Fruit fly (Drosophila melanogaster) whole organism, embryonic: Measurements from ENCODE around the gene CG3529.

Experiments
- Atf3 ChIP-seq: fragments of 200-800 bp; sonication (Bioruptor generic); optimal IDR thresholded peaks from 3 replicates; lab custom pipeline; 2016; ENCODE audit warnings: missing biosample characterization, missing genetic modification characterization
- Awh ChIP-seq: fragments of 200-800 bp; sonication (Bioruptor generic); IDR thresholded peaks from 2 replicates; pipeline ENCODE4, ENCODE4 v1.3.6; 2022; ENCODE audit warnings: missing biosample characterization, missing genetic modification characterization
- Bgb ChIP-seq: fragments of 200-800 bp; sonication (Bioruptor generic); IDR thresholded peaks from 2 replicates; pipeline ENCODE4 v1.3.6; 2022; ENCODE audit warnings: missing biosample characterization, missing genetic modification characterization; ENCODE audit not compliant: partially characterized antibody
- CG11085 ChIP-seq: fragments of 200-800 bp; sonication (Bioruptor generic); IDR thresholded peaks from 2 replicates; pipeline ENCODE4 v1.3.6; 2022; ENCODE audit warnings: missing biosample characterization, missing genetic modification characterization
- CG11560 ChIP-seq: fragments of 200-800 bp; sonication (Bioruptor generic); IDR thresholded peaks from 3 replicates; pipeline ENCODE4 v1.3.6; 2022; ENCODE audit warnings: missing biosample characterization, missing genetic modification characterization
- CG12659 ChIP-seq: fragments of 200-800 bp; sonication (Bioruptor generic); optimal IDR thresholded peaks from 3 replicates; lab custom pipeline; 2017; ENCODE audit warnings: mild to moderate bottlenecking, missing biosample characterization, missing genetic modification reagents, missing genetic modification characterization
- CG14667 ChIP-seq: fragments of 200-800 bp; sonication (Bioruptor generic); IDR thresholded peaks from 2 replicates; pipeline ENCODE4 v1.3.6; 2022; ENCODE audit warnings: missing biosample characterization, missing genetic modification characterization
- CG14710 ChIP-seq: fragments of 200-800 bp; sonication (Bioruptor generic); optimal IDR thresholded peaks from 3 replicates; lab custom pipeline; 2019; ENCODE audit warnings: missing biosample characterization, mild to moderate bottlenecking, missing genetic modification characterization, moderate library complexity
- CG15514 ChIP-seq: fragments of 200-800 bp; sonication (Bioruptor generic); optimal IDR thresholded peaks from 3 replicates; lab custom pipeline; 2017; ENCODE audit warnings: missing biosample characterization, missing genetic modification characterization, mild to moderate bottlenecking, moderate library complexity, missing genetic modification reagents
- CG32767 ChIP-seq: fragments of 200-800 bp; sonication (Bioruptor generic); IDR thresholded peaks from 2 replicates; pipeline ENCODE4 v1.3.6; 2022; ENCODE audit warnings: missing biosample characterization, missing genetic modification characterization
- CG5180 ChIP-seq: fragments of 200-800 bp; sonication (Bioruptor generic); optimal IDR thresholded peaks from 3 replicates; lab custom pipeline; 2017; ENCODE audit warnings: missing biosample characterization, missing genetic modification characterization, mild to moderate bottlenecking, moderate library complexity, missing genetic modification reagents
- CG8089 ChIP-seq: fragments of 200-800 bp; sonication (Bioruptor generic); optimal IDR thresholded peaks from 3 replicates; lab custom pipeline; 2016; ENCODE audit warnings: missing biosample characterization, missing genetic modification characterization
- CG9437 ChIP-seq: fragments of 200-800 bp; sonication (Bioruptor generic); optimal IDR thresholded peaks from 2 replicates; lab custom pipeline; 2018; ENCODE audit warnings: missing biosample characterization, mild to moderate bottlenecking, missing genetic modification characterization
- CG9727 ChIP-seq: fragments of 200-800 bp; sonication (Bioruptor generic); optimal IDR thresholded peaks from 3 replicates; lab custom pipeline; 2017; ENCODE audit warnings: missing biosample characterization, mild to moderate bottlenecking, missing genetic modification characterization
- CrebB ChIP-seq: fragments of 200-800 bp; sonication (Bioruptor generic); optimal IDR thresholded peaks from 3 replicates; lab custom pipeline; 2018; ENCODE audit warnings: missing biosample characterization, mild to moderate bottlenecking, missing genetic modification characterization
- D ChIP-seq, 2 experiments: fragments of 200-800 bp in 1 of 2; fragments of >200 bp in 1 of 2; sonication (Bioruptor generic) in 1 of 2; optimal IDR thresholded peaks; 2 replicates in 1 of 2; 3 replicates in 1 of 2; lab custom pipeline; 2017; ENCODE audit warnings: mild to moderate bottlenecking in 1 of 2, missing biosample characterization in 1 of 2, missing genetic modification characterization in 1 of 2, missing genetic modification reagents in 1 of 2
- Dek ChIP-seq: fragments of 200-800 bp; sonication (Bioruptor generic); optimal IDR thresholded peaks from 3 replicates; lab custom pipeline; 2019; ENCODE audit warnings: missing biosample characterization, mild to moderate bottlenecking, missing genetic modification characterization, moderate library complexity
- Dll ChIP-seq: fragments of 200-800 bp; sonication (Bioruptor generic); IDR thresholded peaks from 4 replicates; pipeline ENCODE4 v1.3.6; 2022; ENCODE audit warnings: missing biosample characterization, missing genetic modification characterization; ENCODE audit not compliant: partially characterized antibody
- Drgx ChIP-seq: fragments of 200-800 bp; sonication (Bioruptor generic); IDR thresholded peaks from 2 replicates; pipeline ENCODE4 v1.3.6; 2022; ENCODE audit warnings: missing biosample characterization, missing genetic modification characterization
- Eip74EF ChIP-seq, 2 experiments: fragments of 200-800 bp in 1 of 2; fragments of >200 bp in 1 of 2; sonication (Bioruptor generic) in 1 of 2; optimal IDR thresholded peaks; 2 replicates each; lab custom pipeline; 2017 to 2019; ENCODE audit warnings: missing biosample characterization in 2 of 2, missing genetic modification characterization in 2 of 2, mild to moderate bottlenecking in 1 of 2, moderate library complexity in 1 of 2
- H2.0 ChIP-seq: fragments of 200-800 bp; sonication (Bioruptor generic); IDR thresholded peaks from 2 replicates; pipeline ENCODE4 v1.3.6; 2022; ENCODE audit warnings: missing biosample characterization, missing genetic modification characterization
- Nf-YB ChIP-seq: fragments of 200-800 bp; sonication (Bioruptor generic); optimal IDR thresholded peaks from 3 replicates; lab custom pipeline; 2019; ENCODE audit warnings: missing biosample characterization, mild to moderate bottlenecking, missing genetic modification characterization, moderate library complexity
- NfI ChIP-seq: fragments of 200-800 bp; sonication (Bioruptor generic); optimal IDR thresholded peaks from 3 replicates; lab custom pipeline; 2018; ENCODE audit warnings: missing biosample characterization, mild to moderate bottlenecking, missing genetic modification characterization, moderate library complexity
- Opbp ChIP-seq: fragments of 200-800 bp; sonication (Bioruptor generic); IDR thresholded peaks from 3 replicates; pipeline ENCODE4 v1.3.6; 2022; ENCODE audit warnings: missing biosample characterization, missing genetic modification characterization; ENCODE audit not compliant: partially characterized antibody
- Optix ChIP-seq: fragments of 200-800 bp; sonication (Bioruptor generic); IDR thresholded peaks from 3 replicates; pipeline ENCODE4 v1.3.6; 2022; ENCODE audit warnings: missing biosample characterization, missing genetic modification characterization
- Scr ChIP-seq: fragments of 200-800 bp; sonication (Bioruptor generic); IDR thresholded peaks from 2 replicates; pipeline ENCODE4 v1.3.6; 2022; ENCODE audit warnings: missing biosample characterization, missing genetic modification characterization; ENCODE audit not compliant: partially characterized antibody
- Sin3A ChIP-seq: fragments of >200 bp; optimal IDR thresholded peaks from 2 replicates; lab custom pipeline; 2018
- abd-A ChIP-seq: fragments of 200-800 bp; sonication (Bioruptor generic); optimal IDR thresholded peaks from 3 replicates; lab custom pipeline; 2019; ENCODE audit warnings: missing biosample characterization, mild to moderate bottlenecking, missing genetic modification characterization, moderate library complexity
- bowl ChIP-seq: fragments of 200-800 bp; sonication (Bioruptor generic); IDR thresholded peaks from 2 replicates; pipeline ENCODE4 v1.3.6; 2022; ENCODE audit warnings: missing biosample characterization, missing genetic modification characterization
- btn ChIP-seq: fragments of 200-800 bp; sonication (Bioruptor generic); optimal IDR thresholded peaks from 2 replicates; lab custom pipeline; 2016; ENCODE audit warnings: missing biosample characterization, missing genetic modification characterization
- chm ChIP-seq: fragments of 200-800 bp; sonication (Bioruptor generic); IDR thresholded peaks from 2 replicates; pipeline ENCODE4 v1.3.6; 2022; ENCODE audit warnings: missing biosample characterization, missing genetic modification characterization
- crc ChIP-seq: fragments of 200-800 bp; sonication (Bioruptor generic); optimal IDR thresholded peaks from 2 replicates; lab custom pipeline; 2016; ENCODE audit warnings: missing biosample characterization, missing genetic modification characterization
- dysf ChIP-seq: fragments of 200-800 bp; sonication (Bioruptor generic); IDR thresholded peaks from 3 replicates; pipeline ENCODE4 v1.3.6; 2022; ENCODE audit warnings: missing biosample characterization, missing genetic modification characterization
- ems ChIP-seq: fragments of 200-800 bp; sonication (Bioruptor generic); optimal IDR thresholded peaks from 3 replicates; lab custom pipeline; 2016; ENCODE audit warnings: missing biosample characterization, missing genetic modification characterization
- fd3F ChIP-seq: fragments of 200-800 bp; sonication (Bioruptor generic); optimal IDR thresholded peaks from 2 replicates; lab custom pipeline; 2018; ENCODE audit warnings: missing biosample characterization, mild to moderate bottlenecking, missing genetic modification characterization, moderate library complexity
- gce ChIP-seq: fragments of 200-800 bp; sonication (Bioruptor generic); IDR thresholded peaks from 3 replicates; pipeline ENCODE4 v1.3.6; 2022; ENCODE audit warnings: missing biosample characterization, missing genetic modification characterization
- her ChIP-seq: fragments of 200-800 bp; sonication (Bioruptor generic); optimal IDR thresholded peaks from 2 replicates; lab custom pipeline; 2016; ENCODE audit warnings: missing biosample characterization, missing genetic modification characterization
- kni ChIP-seq: fragments of 200-800 bp; sonication (Bioruptor generic); optimal IDR thresholded peaks from 3 replicates; lab custom pipeline; 2017; ENCODE audit warnings: mild to moderate bottlenecking, missing biosample characterization, missing genetic modification reagents, missing genetic modification characterization
- maf-S ChIP-seq: fragments of 200-800 bp; sonication (Bioruptor generic); optimal IDR thresholded peaks from 2 replicates; lab custom pipeline; 2016; ENCODE audit warnings: missing biosample characterization, missing genetic modification characterization
- nerfin-2 ChIP-seq: fragments of 200-800 bp; sonication (Bioruptor generic); IDR thresholded peaks from 2 replicates; pipeline ENCODE4 v1.3.6; 2022; ENCODE audit warnings: missing biosample characterization, missing genetic modification characterization; ENCODE audit not compliant: partially characterized antibody
- peb ChIP-seq: fragments of 200-800 bp; sonication (Bioruptor generic); IDR thresholded peaks from 2 replicates; pipeline ENCODE4 v1.3.6; 2022; ENCODE audit warnings: missing biosample characterization, missing genetic modification characterization
- phol ChIP-seq: fragments of 200-800 bp; sonication (Bioruptor generic); optimal IDR thresholded peaks from 3 replicates; lab custom pipeline; 2018; ENCODE audit warnings: missing biosample characterization, mild to moderate bottlenecking, missing genetic modification characterization, moderate library complexity
- row ChIP-seq: fragments of 200-800 bp; sonication (Bioruptor generic); IDR thresholded peaks from 3 replicates; pipeline ENCODE4 v1.3.6; 2022; ENCODE audit warnings: missing biosample characterization, missing genetic modification characterization
- slbo ChIP-seq: fragments of 200-800 bp; sonication (Bioruptor generic); IDR thresholded peaks from 2 replicates; pipeline ENCODE4 v1.3.6; 2022; ENCODE audit warnings: missing biosample characterization, missing genetic modification characterization
- tgo ChIP-seq: fragments of 200-800 bp; sonication (Bioruptor generic); IDR thresholded peaks from 3 replicates; pipeline ENCODE4 v1.3.6; 2022; ENCODE audit warnings: missing biosample characterization, missing genetic modification characterization
- vfl ChIP-seq: fragments of 200-800 bp; sonication (Bioruptor generic); optimal IDR thresholded peaks from 2 replicates; lab custom pipeline; 2016; ENCODE audit warnings: missing biosample characterization, missing genetic modification characterization
- vnd ChIP-seq: fragments of 200-800 bp; sonication (Bioruptor generic); IDR thresholded peaks from 3 replicates; pipeline ENCODE4 v1.3.6; 2022; ENCODE audit warnings: missing biosample characterization, missing genetic modification characterization; ENCODE audit not compliant: partially characterized antibody
- vvl ChIP-seq: fragments of 200-800 bp; sonication (Bioruptor generic); IDR thresholded peaks from 2 replicates; pipeline ENCODE4 v1.3.6; 2022; ENCODE audit warnings: missing biosample characterization, missing genetic modification characterization
- wdn ChIP-seq: fragments of 200-800 bp; sonication (Bioruptor generic); IDR thresholded peaks from 2 replicates; pipeline ENCODE4 v1.3.6; 2022; ENCODE audit warnings: missing biosample characterization, missing genetic modification characterization
- yki ChIP-seq: fragments of >200 bp; optimal IDR thresholded peaks from 3 replicates; lab custom pipeline; 2018

CG3529 gene

dm6 chr3L:9455819-9456388, 9.2 kb downstream of the CG3529 start, which contains the start of the genes phol and CG3552 (continued):
- TF ChIP-seq Opbp (GFP tag; lab: Robert Waterston, UW) = 0 out of 3 replicates have a peak, but pooled peaks have one; percentile 38
- no peak for TF ChIP-seq NfI (GFP tag; lab: Kevin White, UChicago)
- TF ChIP-seq CG14667 (GFP tag; lab: Robert Waterston, UW) = no peak
- no peak for TF ChIP-seq btn (GFP tag; lab: Kevin White, UChicago)
- peak; percentile 35; the same call in 1 of the 3 replicates for TF ChIP-seq row (GFP tag; lab: Robert Waterston, UW)
- no peak for TF ChIP-seq Awh (GFP tag; lab: Robert Waterston, UW)
- TF ChIP-seq Drgx (GFP tag; lab: Robert Waterston, UW) = no peak
- TF ChIP-seq slbo (GFP tag; lab: Robert Waterston, UW) = no peak
- TF ChIP-seq Scr (GFP tag; lab: Robert Waterston, UW) = peak; percentile 57
- TF ChIP-seq CG12659 (GFP tag; lab: Kevin White, UChicago) = peak; percentile 29
- no peak for TF ChIP-seq fd3F (GFP tag; lab: Kevin White, UChicago)
- no peak for TF ChIP-seq CG5180
- TF ChIP-seq Dek = no peak
- peak; percentile 61 for TF ChIP-seq abd-A (tag; lab: Kevin White, UChicago)
- no peak for TF ChIP-seq vnd (GFP tag; lab: Robert Waterston, UW)
- peak; percentile 87 for TF ChIP-seq phol (tag; lab: Kevin White, UChicago)
- TF ChIP-seq maf-S (GFP tag; lab: Kevin White, UChicago) = no peak
- no peak for TF ChIP-seq vvl (GFP tag; lab: Robert Waterston, UW)
- TF ChIP-seq yki (lab: Kevin White, UChicago) = no peak
- no peak for TF ChIP-seq CrebB (tag; lab: Kevin White, UChicago)
- no peak for TF ChIP-seq bowl (GFP tag; lab: Robert Waterston, UW)
- TF ChIP-seq crc (GFP tag; lab: Kevin White, UChicago) = no peak
- TF ChIP-seq kni (GFP tag; lab: Kevin White, UChicago) = no peak
- TF ChIP-seq dysf (GFP tag; lab: Robert Waterston, UW) = no peak
- no peak for TF ChIP-seq Optix (GFP tag; lab: Robert Waterston, UW)
- peak; percentile 46 for TF ChIP-seq CG14710
- peak; percentile 33 for TF ChIP-seq CG9727 (GFP tag; lab: Kevin White, UChicago)
- TF ChIP-seq Sin3A (lab: Kevin White, UChicago) = peak; percentile 84
- TF ChIP-seq her (GFP tag; lab: Kevin White, UChicago) = no peak
- TF ChIP-seq D (optimal IDR thresholded peaks at IDR 0.05; lab: Kevin White, UChicago) = no peak
- TF ChIP-seq D (GFP tag; optimal IDR thresholded peaks at IDR 0.05; lab: Kevin White, UChicago) = no peak
- no peak for TF ChIP-seq CG11085 (GFP tag; lab: Robert Waterston, UW)
- no peak for TF ChIP-seq CG11560
- peak; percentile 78 for TF ChIP-seq CG32767 (GFP tag; lab: Robert Waterston, UW)
- peak; percentile 18 for TF ChIP-seq vfl (GFP tag; lab: Kevin White, UChicago)
- TF ChIP-seq gce (GFP tag; lab: Robert Waterston, UW) = no peak
- TF ChIP-seq Bgb = peak; percentile 30; the same call in 1 of the 2 replicates
- TF ChIP-seq Dll = peak; percentile 52; the same call in 1 of the 4 replicates
- no peak for TF ChIP-seq Nf-YB (GFP tag; lab: Kevin White, UChicago)
- no peak for TF ChIP-seq Eip74EF (GFP tag; optimal IDR thresholded peaks at IDR 0.05; lab: Kevin White, UChicago)
- no peak for TF ChIP-seq tgo (GFP tag; lab: Robert Waterston, UW)
- TF ChIP-seq CG9437 = peak; percentile 29
- no peak for TF ChIP-seq Atf3 (GFP tag; lab: Kevin White, UChicago)
- no peak for TF ChIP-seq CG8089
- no peak for TF ChIP-seq H2.0
- TF ChIP-seq nerfin-2 (GFP tag; lab: Robert Waterston, UW) = no peak
- TF ChIP-seq wdn (GFP tag; lab: Robert Waterston, UW) = no peak
- no peak for TF ChIP-seq peb (GFP tag; lab: Robert Waterston, UW)
- no peak for TF ChIP-seq chm
- TF ChIP-seq ems (GFP tag; lab: Kevin White, UChicago) = no peak
- TF ChIP-seq CG15514 (GFP tag; lab: Kevin White, UChicago) = peak; percentile 54
